Fruit fly (Drosophila melanogaster) S2 (cell line): ENCODE results near the gene CG33784.

Experiments
- CG8478 ChIP-seq: fragments of >200 bp; optimal IDR thresholded peaks from 2 replicates; lab custom pipeline; 2018
- CTCF ChIP-seq, 2 experiments: fragments of >200 bp; optimal IDR thresholded peaks; 2 replicates each; lab custom pipeline; 2018

- TF ChIP-seq CG8478 (lab: Kevin White, UChicago) = no peak
- TF ChIP-seq CTCF (optimal IDR thresholded peaks at IDR 0.05; lab: Kevin White, UChicago) = no peak
Observed at dm6 chr3R:10059358-10059757, 8.3 kb upstream of the CG33784 start.
